Fruit fly (Drosophila melanogaster): ENCODE measurements around the gene mldr.

- TF ChIP-seq CG7045 (GFP tag; optimal IDR thresholded peaks at IDR 0.05) = no peak
- peak; percentile 46 for TF ChIP-seq CG7101 (tag; optimal IDR thresholded peaks at IDR 0.05)
Measured at dm6 chrX:6267187-6267711, 23.9 kb upstream of the mldr start, which contains the start of gene schlank.

All from whole organism, adult.